Fruit fly (Drosophila melanogaster): ENCODE data around the gene CG18418.

CG18418 gene

dm6 chr3L:4698032-4698431 lies 8.2 kb upstream of the CG18418 start (continued):
- TF ChIP-seq sc (optimal IDR thresholded peaks at IDR 0.05), result no peak
- peak; percentile 45 for TF ChIP-seq sc (GFP tag; optimal IDR thresholded peaks at IDR 0.05)
- TF ChIP-seq D19A (tag; optimal IDR thresholded peaks at IDR 0.05), result peak; percentile 72
- peak; percentile 74 for TF ChIP-seq CG11696 (GFP tag; IDR thresholded peaks at IDR 0.05)
- TF ChIP-seq C15 (GFP tag; IDR thresholded peaks at IDR 0.05), result peak; percentile 80
- TF ChIP-seq stc (GFP tag; IDR thresholded peaks at IDR 0.05), result peak; percentile 84
- peak; percentile 40 for TF ChIP-seq CG6683 (GFP tag; optimal IDR thresholded peaks at IDR 0.05)
- TF ChIP-seq cwo (GFP tag; optimal IDR thresholded peaks at IDR 0.05), result peak; percentile 69
- peak; percentile 72 for TF ChIP-seq Hmr (GFP tag; optimal IDR thresholded peaks at IDR 0.05)
- TF ChIP-seq Six4 (GFP tag; optimal IDR thresholded peaks at IDR 0.05), result peak; percentile 73
- TF ChIP-seq lab (GFP tag; optimal IDR thresholded peaks at IDR 0.05), result peak; percentile 89

dm6 chr3L:4697301-4697700 lies 7.4 kb upstream of the CG18418 start, which contains the start of gene CG13713:
CG13713 (plus strand) TSS chr3L:4697601.
- peak; percentile 63 for TF ChIP-seq sens (GFP tag)
- TF ChIP-seq CG15479 (GFP tag; optimal IDR thresholded peaks at IDR 0.05), result peak; percentile 40
- no peak for TF ChIP-seq Jarid2 (GFP tag; optimal IDR thresholded peaks at IDR 0.05)
- TF ChIP-seq CG1233 (GFP tag; optimal IDR thresholded peaks at IDR 0.05), result no peak

- TF ChIP-seq zen (tag; optimal IDR thresholded peaks at IDR 0.05) (peak; percentile 95), E2f2 (GFP tag; IDR thresholded peaks at IDR 0.05) (no peak), CG11456 (GFP tag; IDR thresholded peaks at IDR 0.05) (0 out of 3 replicates have a peak, but pooled peaks have one; percentile 6), twi (tag; optimal IDR thresholded peaks at IDR 0.05) (peak; percentile 21), tll (GFP tag; optimal IDR thresholded peaks at IDR 0.05) (peak in 1 of 2 experiments; percentile 92), CG15479 (GFP tag; optimal IDR thresholded peaks at IDR 0.05) (peak; percentile 96), cad (GFP tag; optimal IDR thresholded peaks at IDR 0.05) (peak; percentile 98), CTCF (GFP tag; optimal IDR thresholded peaks at IDR 0.05) (no peak)
These were observed 6.5 kb upstream of the CG18418 start for dm6 chr3L:4696380-4696779.

- TF ChIP-seq CG15479 (GFP tag; optimal IDR thresholded peaks at IDR 0.05), result peak; percentile 97
- no peak for TF ChIP-seq HHEX (GFP tag; optimal IDR thresholded peaks at IDR 0.05)
- peak; percentile 76 for TF ChIP-seq zen (tag; optimal IDR thresholded peaks at IDR 0.05)
- TF ChIP-seq tll (GFP tag; optimal IDR thresholded peaks at IDR 0.05), result peak in 1 of 2 experiments; percentile 97
- TF ChIP-seq cad (GFP tag; optimal IDR thresholded peaks at IDR 0.05), result peak; percentile 66
- TF ChIP-seq sens (GFP tag), result peak; percentile 61
- TF ChIP-seq CG12236 (GFP tag; optimal IDR thresholded peaks at IDR 0.05), result no peak
These were observed 5.0 kb upstream of the CG18418 start, which contains the start of gene CG15876 for dm6 chr3L:4694823-4695222. CG15876 (minus strand) TSS chr3L:4694845.

dm6 chr3L:4692177-4693134 lies 2.6 kb upstream of the CG18418 start, which contains the start of gene RhoGEF64C:
RhoGEF64C (plus strand) TSS chr3L:4692783.
- TF ChIP-seq Jarid2 (GFP tag; optimal IDR thresholded peaks at IDR 0.05) (peak; percentile 68), nom (GFP tag; optimal IDR thresholded peaks at IDR 0.05) (peak; percentile 21), cg (GFP tag; optimal IDR thresholded peaks at IDR 0.05) (peak; percentile 34), CG42726 (GFP tag; IDR thresholded peaks at IDR 0.05; ENCODE audit: partially characterized antibody) (0 out of 2 replicates have a peak, but pooled peaks have one; percentile 15), CG7556 (GFP tag; optimal IDR thresholded peaks at IDR 0.05) (no peak), Blimp-1 (GFP tag; optimal IDR thresholded peaks at IDR 0.05) (peak; percentile 79), az2 (GFP tag; optimal IDR thresholded peaks at IDR 0.05) (no peak), amos (GFP tag; IDR thresholded peaks at IDR 0.05; ENCODE audit: partially characterized antibody) (peak; percentile 11; the same call in 1 of the 2 replicates), Lim3 (GFP tag; IDR thresholded peaks at IDR 0.05) (no peak), otp (GFP tag; IDR thresholded peaks at IDR 0.05) (peak; percentile 44; the same call in 1 of the 3 replicates), chinmo (GFP tag; IDR thresholded peaks at IDR 0.05; ENCODE audit: partially characterized antibody) (peak; percentile 70; the same call in 2 of the 4 replicates), sens (GFP tag) (peak; percentile 68), CG9797 (GFP tag; optimal IDR thresholded peaks at IDR 0.05) (no peak), luna (GFP tag; optimal IDR thresholded peaks at IDR 0.05) (no peak), Trl (optimal IDR thresholded peaks at IDR 0.05) (peak; percentile 50 to 71), Trl (GFP tag; optimal IDR thresholded peaks at IDR 0.05) (no peak), CG2199 (GFP tag; IDR thresholded peaks at IDR 0.05) (no peak), bbx (GFP tag; IDR thresholded peaks at IDR 0.05; ENCODE audit: partially characterized antibody) (peak; percentile 18; the same call in 1 of the 2 replicates), kni (GFP tag; optimal IDR thresholded peaks at IDR 0.05) (peak; percentile 48)
